Worm (Caenorhabditis elegans): ENCODE measurements around the gene Y77E11A.7.

DNA sequence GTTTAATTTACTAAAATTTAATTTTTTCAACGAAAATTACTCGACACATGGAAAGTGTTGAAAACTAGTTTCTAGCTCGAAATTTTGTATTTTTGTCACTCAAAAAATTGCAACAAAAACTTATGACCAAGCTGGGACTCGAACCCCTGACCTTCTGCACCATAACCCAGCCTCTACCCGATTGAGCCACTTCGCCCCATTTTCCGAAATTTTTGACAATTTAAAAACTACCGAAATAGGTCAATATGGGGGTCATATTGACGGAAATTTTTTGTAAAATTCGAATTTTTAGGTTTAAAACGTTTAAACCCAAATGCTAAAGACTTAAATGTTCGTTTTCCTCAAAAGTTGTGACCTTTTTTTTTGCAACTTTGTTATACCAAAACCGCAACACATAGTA is 34.1 kb downstream of the Y77E11A.7 start:
- TF ChIP-seq alr-1 (tag; optimal IDR thresholded peaks at IDR 0.05) (no peak), nhr-25 (tag; optimal IDR thresholded peaks at IDR 0.05) (no peak), ztf-1 (GFP tag; conservative IDR thresholded peaks at IDR 0.05) (no peak), sma-3 (GFP tag; optimal IDR thresholded peaks at IDR 0.05) (no peak), ztf-4 (tag; optimal IDR thresholded peaks at IDR 0.05) (no peak), skn-1 (tag; optimal IDR thresholded peaks at IDR 0.05) (no peak), lin-39 (tag; optimal IDR thresholded peaks at IDR 0.05) (no peak), unc-55 (GFP tag; optimal IDR thresholded peaks at IDR 0.05) (no peak)
